Fruit fly (Drosophila melanogaster) whole organism, embryonic: ENCODE data around the gene Rtnl1.

Experiments
- CG1024 ChIP-seq: fragments of 200-800 bp; sonication (Bioruptor generic); IDR thresholded peaks from 2 replicates; pipeline ENCODE4 v1.3.6; 2022; ENCODE audit warnings: missing biosample characterization, missing genetic modification characterization
- CG10654 ChIP-seq: fragments of 200-800 bp; sonication (Bioruptor generic); optimal IDR thresholded peaks from 2 replicates; lab custom pipeline; 2016; ENCODE audit warnings: missing biosample characterization, missing genetic modification characterization
- CG11560 ChIP-seq: fragments of 200-800 bp; sonication (Bioruptor generic); IDR thresholded peaks from 3 replicates; pipeline ENCODE4 v1.3.6; 2022; ENCODE audit warnings: missing biosample characterization, missing genetic modification characterization
- CG13775 ChIP-seq: fragments of 200-800 bp; sonication (Bioruptor generic); optimal IDR thresholded peaks from 3 replicates; lab custom pipeline; 2017; ENCODE audit warnings: missing biosample characterization, mild to moderate bottlenecking, missing genetic modification characterization
- CG17361 ChIP-seq: fragments of 200-800 bp; sonication (Bioruptor generic); IDR thresholded peaks from 3 replicates; pipeline ENCODE4 v1.3.6; 2022; ENCODE audit warnings: missing biosample characterization, missing genetic modification characterization
- CG2116 ChIP-seq: fragments of 200-800 bp; sonication (Bioruptor generic); optimal IDR thresholded peaks from 3 replicates; lab custom pipeline; 2018; ENCODE audit warnings: missing biosample characterization, mild to moderate bottlenecking, missing genetic modification characterization
- CG2712 ChIP-seq: fragments of 200-800 bp; optimal IDR thresholded peaks from 3 replicates; lab custom pipeline; 2019; ENCODE audit warnings: missing biosample characterization, mild to moderate bottlenecking, missing genetic modification characterization, moderate library complexity
- CG31365 ChIP-seq: fragments of 200-800 bp; sonication (Bioruptor generic); optimal IDR thresholded peaks from 2 replicates; lab custom pipeline; 2018; ENCODE audit warnings: missing biosample characterization, mild to moderate bottlenecking, missing genetic modification characterization
- CG34224 ChIP-seq: fragments of 200-800 bp; sonication (Bioruptor generic); IDR thresholded peaks from 3 replicates; pipeline ENCODE4 v1.3.6; 2022; ENCODE audit warnings: missing biosample characterization, missing genetic modification characterization; ENCODE audit not compliant: partially characterized antibody
- CG4707 ChIP-seq: fragments of 200-800 bp; sonication (Bioruptor generic); optimal IDR thresholded peaks from 2 replicates; lab custom pipeline; 2018; ENCODE audit warnings: missing biosample characterization, mild to moderate bottlenecking, missing genetic modification characterization, moderate library complexity
- CG4854 ChIP-seq: fragments of 200-800 bp; sonication (Bioruptor generic); optimal IDR thresholded peaks from 2 replicates; lab custom pipeline; 2016; ENCODE audit warnings: missing biosample characterization, missing genetic modification characterization, inconsistent platforms
- CG6791 ChIP-seq: fragments of 200-800 bp; sonication (Bioruptor generic); IDR thresholded peaks from 3 replicates; pipeline ENCODE4 v1.3.6; 2022; ENCODE audit warnings: missing biosample characterization, missing genetic modification characterization; ENCODE audit not compliant: partially characterized antibody
- CG9609 ChIP-seq: fragments of 200-800 bp; sonication (Bioruptor generic); optimal IDR thresholded peaks from 3 replicates; lab custom pipeline; 2016; ENCODE audit warnings: missing biosample characterization, missing genetic modification characterization
- Drgx ChIP-seq: fragments of 200-800 bp; sonication (Bioruptor generic); IDR thresholded peaks from 2 replicates; pipeline ENCODE4 v1.3.6; 2022; ENCODE audit warnings: missing biosample characterization, missing genetic modification characterization
- Elba2 ChIP-seq: fragments of 200-800 bp; sonication (Bioruptor generic); optimal IDR thresholded peaks from 3 replicates; lab custom pipeline; 2016; ENCODE audit warnings: missing biosample characterization, missing genetic modification characterization
- GATAe ChIP-seq: fragments of 200-800 bp; sonication (Bioruptor generic); conservative IDR thresholded peaks from 2 replicates; pipeline ENCODE4 v1.3.6; 2022; ENCODE audit warnings: missing biosample characterization, missing genetic modification characterization
- Hr51 ChIP-seq, 2 experiments: fragments of 200-800 bp; sonication (Bioruptor generic); optimal IDR thresholded peaks; 2 replicates in 1 of 2; 3 replicates in 1 of 2; lab custom pipeline; 2016 to 2018; ENCODE audit warnings: missing biosample characterization in 2 of 2, missing genetic modification characterization in 2 of 2, mild to moderate bottlenecking in 1 of 2, moderate library complexity in 1 of 2
- MTF-1 ChIP-seq: fragments of 200-800 bp; sonication (Bioruptor generic); optimal IDR thresholded peaks from 2 replicates; lab custom pipeline; 2018; ENCODE audit warnings: missing biosample characterization, mild to moderate bottlenecking, missing genetic modification characterization, borderline replicate concordance
- Med ChIP-seq: fragments of 200-800 bp; sonication (Bioruptor generic); peaks from one replicate; lab custom pipeline; 2016; ENCODE audit warnings: missing biosample characterization, missing genetic modification characterization, mild to moderate bottlenecking, inconsistent platforms, moderate library complexity
- Myb ChIP-seq: fragments of 200-800 bp; sonication (Bioruptor generic); optimal IDR thresholded peaks from 2 replicates; lab custom pipeline; 2016; ENCODE audit warnings: missing biosample characterization, missing genetic modification characterization
- NK7.1 ChIP-seq: fragments of 200-800 bp; sonication (Bioruptor generic); optimal IDR thresholded peaks from 3 replicates; lab custom pipeline; 2016; ENCODE audit warnings: missing biosample characterization, missing genetic modification characterization
- Pdp1 ChIP-seq, 2 experiments: fragments of 200-800 bp; sonication (Bioruptor generic); optimal IDR thresholded peaks; 3 replicates each; lab custom pipeline; 2016; ENCODE audit warnings: missing biosample characterization in 2 of 2, missing genetic modification characterization in 2 of 2, mild to moderate bottlenecking in 1 of 2, moderate library complexity in 1 of 2
- Ptx1 ChIP-seq: fragments of 200-800 bp; sonication (Bioruptor generic); IDR thresholded peaks from 2 replicates; pipeline ENCODE4 v1.3.6; 2022; ENCODE audit warnings: missing biosample characterization, missing genetic modification characterization
- Rx ChIP-seq: fragments of 200-800 bp; sonication (Bioruptor generic); IDR thresholded peaks from 2 replicates; pipeline ENCODE4 v1.3.6; 2022; ENCODE audit warnings: missing biosample characterization, missing genetic modification characterization
- Six4 ChIP-seq: fragments of 200-800 bp; sonication (Bioruptor generic); optimal IDR thresholded peaks from 2 replicates; lab custom pipeline; 2016; ENCODE audit warnings: missing biosample characterization, missing genetic modification characterization
- Taf1 ChIP-seq: fragments of 200-800 bp; sonication (Bioruptor generic); IDR thresholded peaks from 2 replicates; pipeline ENCODE4 v1.3.6; 2022; ENCODE audit warnings: missing biosample characterization, missing genetic modification characterization
- bbx ChIP-seq: fragments of 200-800 bp; sonication (Bioruptor generic); IDR thresholded peaks from 2 replicates; pipeline ENCODE4 v1.3.6; 2022; ENCODE audit warnings: missing biosample characterization, missing genetic modification characterization; ENCODE audit not compliant: partially characterized antibody
- bcd ChIP-seq: fragments of 200-800 bp; sonication (Bioruptor generic); optimal IDR thresholded peaks from 2 replicates; lab custom pipeline; 2017; ENCODE audit warnings: missing biosample characterization, mild to moderate bottlenecking, missing genetic modification characterization
- cas ChIP-seq: fragments of 200-800 bp; sonication (Bioruptor generic); IDR thresholded peaks from 2 replicates; pipeline ENCODE4 v1.3.6; 2022; ENCODE audit warnings: missing biosample characterization, missing genetic modification characterization
- cato ChIP-seq: fragments of 200-800 bp; sonication (Bioruptor generic); optimal IDR thresholded peaks from 2 replicates; lab custom pipeline; 2016; ENCODE audit warnings: missing biosample characterization, missing genetic modification characterization, borderline replicate concordance
- cwo ChIP-seq: fragments of 200-800 bp; sonication (Bioruptor generic); optimal IDR thresholded peaks from 3 replicates; lab custom pipeline; 2017; ENCODE audit warnings: missing biosample characterization, missing genetic modification characterization, mild to moderate bottlenecking, moderate library complexity, missing genetic modification reagents
- dati ChIP-seq: fragments of 200-800 bp; sonication (Bioruptor generic); IDR thresholded peaks from 2 replicates; pipeline ENCODE4 v1.3.6; 2022; ENCODE audit warnings: missing biosample characterization, missing genetic modification characterization
- dm ChIP-seq: fragments of 200-800 bp; sonication (Bioruptor generic); optimal IDR thresholded peaks from 3 replicates; lab custom pipeline; 2016; ENCODE audit warnings: missing biosample characterization, missing genetic modification characterization
- exex ChIP-seq: fragments of 200-800 bp; sonication (Bioruptor generic); optimal IDR thresholded peaks from 4 replicates; lab custom pipeline; 2018; ENCODE audit warnings: missing biosample characterization, mild to moderate bottlenecking, missing genetic modification characterization, moderate library complexity
- fru ChIP-seq: fragments of >200 bp; optimal IDR thresholded peaks from 2 replicates; lab custom pipeline; 2017
- gem ChIP-seq: fragments of 200-800 bp; sonication (Bioruptor generic); optimal IDR thresholded peaks from 2 replicates; lab custom pipeline; 2019; ENCODE audit warnings: missing biosample characterization, mild to moderate bottlenecking, missing genetic modification characterization, moderate library complexity
- h ChIP-seq: fragments of >200 bp; optimal IDR thresholded peaks from 2 replicates; lab custom pipeline; 2017
- hkb ChIP-seq, 2 experiments: fragments of 200-800 bp in 1 of 2; fragments of >200 bp in 1 of 2; sonication (Bioruptor generic) in 1 of 2; IDR thresholded peaks in 1 of 2; optimal IDR thresholded peaks in 1 of 2; 2 replicates each; pipeline versions ENCODE4 v1.3.6 to Lab custom; 2017 to 2022; ENCODE audit warnings: missing biosample characterization in 1 of 2, missing genetic modification characterization in 1 of 2
- lola ChIP-seq, 3 experiments: fragments of >200 bp in 2 of 3; fragments of 200-800 bp in 1 of 3; sonication (Bioruptor generic) in 1 of 3; optimal IDR thresholded peaks; 2 replicates each; lab custom pipeline; 2017 to 2019; ENCODE audit warnings: missing biosample characterization in 3 of 3, missing genetic modification characterization in 3 of 3, mild to moderate bottlenecking in 1 of 3, moderate library complexity in 1 of 3
- nau ChIP-seq: fragments of 200-800 bp; sonication (Bioruptor generic); optimal IDR thresholded peaks from 3 replicates; lab custom pipeline; 2017; ENCODE audit warnings: missing biosample characterization, mild to moderate bottlenecking, missing genetic modification characterization, missing genetic modification reagents
- nerfin-1 ChIP-seq: fragments of 200-800 bp; sonication (Bioruptor generic); optimal IDR thresholded peaks from 3 replicates; lab custom pipeline; 2019; ENCODE audit warnings: missing biosample characterization, mild to moderate bottlenecking, missing genetic modification characterization, moderate library complexity
- pros ChIP-seq: fragments of 200-800 bp; sonication (Bioruptor generic); optimal IDR thresholded peaks from 3 replicates; lab custom pipeline; 2019; ENCODE audit warnings: missing biosample characterization, mild to moderate bottlenecking, missing genetic modification characterization, moderate library complexity
- salm ChIP-seq: fragments of 200-800 bp; sonication (Bioruptor generic); optimal IDR thresholded peaks from 2 replicates; lab custom pipeline; 2018; ENCODE audit warnings: missing biosample characterization, mild to moderate bottlenecking, missing genetic modification characterization
- seq ChIP-seq: fragments of 200-800 bp; sonication (Bioruptor generic); IDR thresholded peaks from 2 replicates; pipeline ENCODE4 v1.3.6; 2022; ENCODE audit warnings: missing biosample characterization, missing genetic modification characterization
- tio ChIP-seq: fragments of 200-800 bp; sonication (Bioruptor generic); optimal IDR thresholded peaks from 2 replicates; lab custom pipeline; 2017; ENCODE audit warnings: missing biosample characterization, missing genetic modification characterization, inconsistent platforms
- tna ChIP-seq: fragments of 200-800 bp; sonication (Bioruptor generic); IDR thresholded peaks from 2 replicates; pipeline ENCODE4 v1.3.6; 2022; ENCODE audit warnings: missing biosample characterization, missing genetic modification characterization; ENCODE audit not compliant: partially characterized antibody
- ttk ChIP-seq: fragments of 200-800 bp; sonication (Bioruptor generic); IDR thresholded peaks from 2 replicates; pipeline ENCODE4 v2.1.2; 2022; ENCODE audit warnings: missing biosample characterization, missing genetic modification characterization
- vfl ChIP-seq: fragments of 200-800 bp; sonication (Bioruptor generic); optimal IDR thresholded peaks from 2 replicates; lab custom pipeline; 2016; ENCODE audit warnings: missing biosample characterization, missing genetic modification characterization

The Rtnl1 gene

dm6 chr2L:4997401-4998259 lies 11.9 kb downstream of the Rtnl1 start (continued):
- TF ChIP-seq nau (GFP tag; lab: Kevin White, UChicago) (peak; percentile 98), CG6791 (GFP tag; lab: Robert Waterston, UW) (peak; percentile 60; the same call in 1 of the 3 replicates), tio (GFP tag; lab: Kevin White, UChicago) (peak; percentile 99), lola (GFP tag; optimal IDR thresholded peaks at IDR 0.05; lab: Kevin White, UChicago) (peak in 1 of 3 experiments; percentile 98), GATAe (GFP tag; lab: Robert Waterston, UW) (peak; percentile 96), Myb (GFP tag; lab: Kevin White, UChicago) (peak; percentile 94), MTF-1 (GFP tag; lab: Kevin White, UChicago) (peak; percentile 98), Taf1 (GFP tag; lab: Robert Waterston, UW) (peak; percentile 97), CG2712 (peak; percentile 99), CG4854 (GFP tag; lab: Kevin White, UChicago) (peak; percentile 98), CG17361 (GFP tag; lab: Robert Waterston, UW) (peak; percentile 99), CG11560 (tag; lab: Robert Waterston, UW) (peak; percentile 94), CG9609 (peak; percentile 99), Six4 (GFP tag; lab: Kevin White, UChicago) (peak; percentile 99), CG10654 (GFP tag; lab: Kevin White, UChicago) (peak; percentile 99), Elba2 (GFP tag; lab: Kevin White, UChicago) (peak; percentile 78), bbx (GFP tag; lab: Robert Waterston, UW) (peak; percentile 63), seq (GFP tag; lab: Robert Waterston, UW) (peak; percentile 99), CG13775 (GFP tag; lab: Kevin White, UChicago) (peak; percentile 99), cato (peak; percentile 99), NK7.1 (GFP tag; lab: Kevin White, UChicago) (peak; percentile 98), CG2116 (GFP tag; lab: Kevin White, UChicago) (peak; percentile 88), tna (GFP tag; lab: Robert Waterston, UW) (peak; percentile 55), gem (peak; percentile 100), Rx (GFP tag; lab: Robert Waterston, UW) (peak; percentile 99), bcd (GFP tag; lab: Kevin White, UChicago) (peak; percentile 99), CG4707 (GFP tag; lab: Kevin White, UChicago) (peak; percentile 100), ttk (GFP tag; lab: Robert Waterston, UW) (peak; percentile 99), dm (GFP tag; lab: Kevin White, UChicago) (peak; percentile 98), cwo (GFP tag; lab: Kevin White, UChicago) (peak; percentile 97), pros (GFP tag; lab: Kevin White, UChicago) (peak; percentile 79), nerfin-1 (tag; lab: Kevin White, UChicago) (peak; percentile 97), Med (GFP tag; lab: Kevin White, UChicago) (peak; percentile 100), vfl (GFP tag; lab: Kevin White, UChicago) (peak; percentile 98), salm (peak; percentile 98), hkb (optimal IDR thresholded peaks at IDR 0.05; lab: Kevin White, UChicago) (peak; percentile 95), hkb (GFP tag; IDR thresholded peaks at IDR 0.05; lab: Robert Waterston, UW) (peak; percentile 99), fru (lab: Kevin White, UChicago) (no peak), CG34224 (GFP tag; lab: Robert Waterston, UW) (no peak), Drgx (GFP tag; lab: Robert Waterston, UW) (peak; percentile 99), dati (GFP tag; lab: Robert Waterston, UW) (peak; percentile 99), Hr51 (GFP tag; optimal IDR thresholded peaks at IDR 0.05; lab: Kevin White, UChicago) (peak; percentile 98 to 99), Ptx1 (peak; percentile 99), cas (GFP tag; lab: Robert Waterston, UW) (peak; percentile 98), CG31365 (tag; lab: Kevin White, UChicago) (peak; percentile 98), h (no peak), exex (tag; lab: Kevin White, UChicago) (peak; percentile 88), CG1024 (peak; percentile 97), Pdp1 (GFP tag; optimal IDR thresholded peaks at IDR 0.05; lab: Kevin White, UChicago) (peak; percentile 98 to 99)
